Worm (Caenorhabditis elegans) whole organism, late embryonic: ENCODE results near the gene nspc-16.
A peak's percentile ranks its signal among the peaks of the same experiment; 100 is the strongest.

Source experiments
- C08G9.2 ChIP-seq: sonication (generic microtip); optimal IDR thresholded peaks from 2 replicates; lab custom pipeline; 2016; ENCODE audit warnings: mild to moderate bottlenecking, missing genetic modification characterization, moderate library complexity, missing compliant biosample characterization
- K09A11.1 ChIP-seq: sonication (generic microtip); optimal IDR thresholded peaks from 2 replicates; lab custom pipeline; 2017; ENCODE audit warnings: antibody characterized with exemption, mild to moderate bottlenecking, missing genetic modification characterization, missing compliant biosample characterization; ENCODE audit not compliant: insufficient read depth
- T23F11.4 ChIP-seq: fragments of 200-800 bp; sonication (Bioruptor generic); optimal IDR thresholded peaks from 2 replicates; lab custom pipeline; 2018; ENCODE audit warnings: mild to moderate bottlenecking, missing genetic modification characterization, missing compliant biosample characterization
- Y22D7AL.16 ChIP-seq: sonication (generic microtip); optimal IDR thresholded peaks from 2 replicates; lab custom pipeline; 2016; ENCODE audit warnings: missing genetic modification characterization, missing compliant biosample characterization
- ahr-1 ChIP-seq: sonication (generic microtip); optimal IDR thresholded peaks from 2 replicates; lab custom pipeline; 2016; ENCODE audit warnings: missing genetic modification characterization, missing compliant biosample characterization
- ceh-14 ChIP-seq: sonication (generic microtip); optimal IDR thresholded peaks from 2 replicates; lab custom pipeline; 2016; ENCODE audit warnings: missing genotype, missing genetic modification characterization, missing compliant biosample characterization
- ceh-18 ChIP-seq: sonication (generic microtip); optimal IDR thresholded peaks from 2 replicates; lab custom pipeline; 2016; ENCODE audit warnings: missing genetic modification characterization, missing compliant biosample characterization
- ceh-2 ChIP-seq: sonication (generic microtip); optimal IDR thresholded peaks from 2 replicates; lab custom pipeline; 2016; ENCODE audit warnings: missing genotype, missing genetic modification characterization, missing compliant biosample characterization
- ceh-22 ChIP-seq: sonication (generic microtip); optimal IDR thresholded peaks from 2 replicates; lab custom pipeline; 2017; ENCODE audit warnings: missing biosample characterization, missing genetic modification characterization
- ceh-24 ChIP-seq: sonication (generic microtip); optimal IDR thresholded peaks from 2 replicates; lab custom pipeline; 2016; ENCODE audit warnings: mild to moderate bottlenecking, missing genetic modification characterization, missing compliant biosample characterization
- ceh-30 ChIP-seq: fragments of 150-350 bp; optimal IDR thresholded peaks from 2 replicates; lab custom pipeline; 2014; ENCODE audit warnings: missing biosample characterization, missing genetic modification characterization
- ceh-34 ChIP-seq: sonication (generic microtip); optimal IDR thresholded peaks from 2 replicates; lab custom pipeline; 2016; ENCODE audit warnings: mild to moderate bottlenecking, missing genetic modification characterization, missing compliant biosample characterization
- ceh-48 ChIP-seq: sonication (generic microtip); optimal IDR thresholded peaks from 2 replicates; lab custom pipeline; 2016; ENCODE audit warnings: missing genetic modification characterization, inconsistent platforms, missing compliant biosample characterization
- ceh-6 ChIP-seq: fragments of 200-800 bp; sonication (Bioruptor generic); optimal IDR thresholded peaks from 2 replicates; lab custom pipeline; 2018; ENCODE audit warnings: mild to moderate bottlenecking, missing genetic modification characterization, missing compliant biosample characterization
- ceh-9 ChIP-seq: sonication (generic microtip); optimal IDR thresholded peaks from 2 replicates; lab custom pipeline; 2016; ENCODE audit warnings: mild to moderate bottlenecking, missing genetic modification characterization, inconsistent platforms, missing compliant biosample characterization
- che-1 ChIP-seq: sonication (generic microtip); optimal IDR thresholded peaks from 2 replicates; lab custom pipeline; 2016; ENCODE audit warnings: mild to moderate bottlenecking, missing genetic modification characterization, missing compliant biosample characterization
- elt-4 ChIP-seq: sonication (generic microtip); optimal IDR thresholded peaks from 2 replicates; lab custom pipeline; 2016; ENCODE audit warnings: missing genetic modification characterization, missing compliant biosample characterization
- eyg-1 ChIP-seq: sonication (generic microtip); optimal IDR thresholded peaks from 2 replicates; lab custom pipeline; 2016; ENCODE audit warnings: missing genotype, missing genetic modification characterization, missing compliant biosample characterization
- fkh-10 ChIP-seq: fragments of 150-350 bp; optimal IDR thresholded peaks from 2 replicates; lab custom pipeline; 2014; ENCODE audit warnings: missing biosample characterization, missing genetic modification reagents, missing genetic modification characterization
- hlh-8 ChIP-seq: sonication (generic microtip); optimal IDR thresholded peaks from 2 replicates; lab custom pipeline; 2016; ENCODE audit warnings: missing genotype, missing genetic modification characterization, missing compliant biosample characterization
- lim-6 ChIP-seq: sonication (generic microtip); optimal IDR thresholded peaks from 2 replicates; lab custom pipeline; 2016; ENCODE audit warnings: missing genetic modification characterization, missing compliant biosample characterization
- mec-3 ChIP-seq: sonication (generic microtip); optimal IDR thresholded peaks from 2 replicates; lab custom pipeline; 2016; ENCODE audit warnings: borderline replicate concordance, missing genetic modification characterization, missing compliant biosample characterization
- nhr-11 ChIP-seq: fragments of 150-350 bp; optimal IDR thresholded peaks from 2 replicates; lab custom pipeline; 2014; ENCODE audit warnings: missing biosample characterization, missing genetic modification characterization
- nhr-232 ChIP-seq: sonication (generic microtip); optimal IDR thresholded peaks from 2 replicates; lab custom pipeline; 2016; ENCODE audit warnings: missing genetic modification characterization, missing compliant biosample characterization
- npax-4 ChIP-seq: sonication (generic microtip); optimal IDR thresholded peaks from 2 replicates; lab custom pipeline; 2016; ENCODE audit warnings: missing genetic modification characterization, missing compliant biosample characterization
- odd-2 ChIP-seq: sonication (generic microtip); optimal IDR thresholded peaks from 2 replicates; lab custom pipeline; 2017; ENCODE audit warnings: antibody characterized with exemption, mild to moderate bottlenecking, missing genetic modification characterization, missing compliant biosample characterization
- pax-1 ChIP-seq: fragments of 150-350 bp; optimal IDR thresholded peaks from 2 replicates; lab custom pipeline; 2014; ENCODE audit warnings: missing biosample characterization, missing genetic modification characterization
- pqm-1 ChIP-seq: sonication (generic microtip); optimal IDR thresholded peaks from 2 replicates; lab custom pipeline; 2016; ENCODE audit warnings: missing genetic modification characterization, missing compliant biosample characterization
- pros-1 ChIP-seq: fragments of 150-350 bp; optimal IDR thresholded peaks from 2 replicates; lab custom pipeline; 2014; ENCODE audit warnings: missing biosample characterization, missing genetic modification reagents, missing genetic modification characterization
- ref-2 ChIP-seq: sonication (generic microtip); optimal IDR thresholded peaks from 2 replicates; lab custom pipeline; 2016; ENCODE audit warnings: missing genetic modification characterization, missing compliant biosample characterization
- rnt-1 ChIP-seq: sonication (generic microtip); optimal IDR thresholded peaks from 2 replicates; lab custom pipeline; 2016; ENCODE audit warnings: missing genetic modification characterization, missing compliant biosample characterization
- sdc-2 ChIP-seq: sonication (generic microtip); optimal IDR thresholded peaks from 2 replicates; lab custom pipeline; 2016; ENCODE audit warnings: missing genotype, missing genetic modification characterization, missing compliant biosample characterization
- sox-2 ChIP-seq: fragments of 200-800 bp; sonication (Bioruptor generic); IDR thresholded peaks from 2 replicates; pipeline ENCODE4 v1.3.6; 2022; ENCODE audit warnings: missing genetic modification reagents, missing genetic modification characterization, missing compliant biosample characterization
- sox-4 ChIP-seq: sonication (generic microtip); optimal IDR thresholded peaks from 2 replicates; lab custom pipeline; 2017; ENCODE audit warnings: mild to moderate bottlenecking, missing genetic modification characterization, inconsistent platforms, missing compliant biosample characterization
- tbx-2 ChIP-seq: sonication (generic microtip); optimal IDR thresholded peaks from 2 replicates; lab custom pipeline; 2016; ENCODE audit warnings: missing genetic modification characterization, missing compliant biosample characterization
- tbx-7 ChIP-seq: sonication (generic microtip); optimal IDR thresholded peaks from 2 replicates; lab custom pipeline; 2016; ENCODE audit warnings: missing genotype, missing genetic modification characterization, missing compliant biosample characterization
- ttx-3 ChIP-seq: sonication (generic microtip); optimal IDR thresholded peaks from 2 replicates; lab custom pipeline; 2016; ENCODE audit warnings: missing genetic modification reagents, missing genetic modification characterization, missing compliant biosample characterization
- unc-55 ChIP-seq: sonication (generic microtip); optimal IDR thresholded peaks from 2 replicates; lab custom pipeline; 2017; ENCODE audit warnings: missing biosample characterization, missing genetic modification reagents, missing genetic modification characterization
- zip-5 ChIP-seq: sonication (generic microtip); optimal IDR thresholded peaks from 2 replicates; lab custom pipeline; 2016; ENCODE audit warnings: missing genetic modification characterization, missing compliant biosample characterization
- ztf-16 ChIP-seq: sonication (generic microtip); optimal IDR thresholded peaks from 2 replicates; lab custom pipeline; 2017; ENCODE audit warnings: missing genetic modification characterization, missing compliant biosample characterization

The nspc-16 gene

DNA sequence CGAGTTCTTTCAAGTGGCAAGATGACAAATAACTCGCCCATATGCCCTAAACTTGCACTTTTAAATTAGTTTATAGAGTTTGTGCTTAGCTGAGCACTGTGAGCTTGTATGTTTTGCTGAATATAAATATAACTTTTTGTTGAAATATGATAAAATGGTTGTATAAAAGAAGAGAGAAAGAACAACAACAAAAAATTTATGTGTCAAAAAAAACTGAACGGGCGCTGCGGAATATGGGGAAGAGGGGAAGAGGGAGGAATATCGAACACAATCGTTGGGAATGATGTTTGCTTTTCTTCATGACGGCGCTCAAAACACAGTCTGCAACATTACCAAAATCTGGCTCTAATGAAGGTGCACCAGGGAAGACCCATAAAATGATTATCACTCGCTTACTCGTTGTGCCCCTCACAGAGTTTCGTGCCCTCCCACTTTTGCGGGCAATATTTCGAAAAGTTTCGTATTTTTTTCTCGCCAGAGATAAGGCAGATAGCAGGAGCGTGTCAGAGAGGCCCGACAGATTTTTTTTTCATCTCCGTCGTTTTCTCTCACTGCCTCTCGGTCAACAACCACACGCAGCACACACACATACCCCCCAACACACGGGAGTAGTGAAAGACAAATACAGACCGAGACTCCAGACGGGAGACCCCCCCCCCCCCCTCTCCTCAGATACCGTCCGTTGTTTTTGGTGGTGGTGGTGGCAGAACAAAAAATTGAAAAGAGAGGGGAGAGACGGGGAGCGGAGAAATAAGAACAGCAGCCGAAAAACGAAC is 17.6 kb upstream of the nspc-16 start (continued):
- TF ChIP-seq C08G9.2: no peak
- no peak for TF ChIP-seq npax-4 (tag; lab: Kevin White, UChicago)
- no peak for TF ChIP-seq K09A11.1 (tag; lab: Kevin White, UChicago)
- TF ChIP-seq lim-6 (tag; lab: Kevin White, UChicago): no peak
- no peak for TF ChIP-seq pax-1
- TF ChIP-seq sox-4: no peak
- TF ChIP-seq ttx-3 (tag; lab: Kevin White, UChicago): no peak
- no peak for TF ChIP-seq ceh-34 (tag; lab: Kevin White, UChicago)
- TF ChIP-seq ref-2 (tag; lab: Kevin White, UChicago): peak; percentile 34
- TF ChIP-seq elt-4 (tag; lab: Kevin White, UChicago): no peak
- no peak for TF ChIP-seq ceh-9 (tag; lab: Kevin White, UChicago)
- TF ChIP-seq T23F11.4 (GFP tag; lab: Kevin White, UChicago): no peak
- TF ChIP-seq odd-2 (tag; lab: Kevin White, UChicago): no peak
- TF ChIP-seq ztf-16: no peak
- no peak for TF ChIP-seq ceh-48 (tag; lab: Kevin White, UChicago)
- no peak for TF ChIP-seq zip-5 (tag; lab: Kevin White, UChicago)
- no peak for TF ChIP-seq tbx-7 (tag; lab: Kevin White, UChicago)
- TF ChIP-seq Y22D7AL.16 (tag; lab: Kevin White, UChicago): no peak
- no peak for TF ChIP-seq ceh-14 (tag; lab: Kevin White, UChicago)
- TF ChIP-seq ceh-2 (tag; lab: Kevin White, UChicago): peak; percentile 8
- TF ChIP-seq pros-1 (tag; lab: Kevin White, UChicago): no peak
- no peak for TF ChIP-seq nhr-11 (tag; lab: Kevin White, UChicago)
- no peak for TF ChIP-seq ceh-22 (tag; lab: Kevin White, UChicago)
- no peak for TF ChIP-seq ceh-6 (GFP tag; lab: Kevin White, UChicago)
- no peak for TF ChIP-seq che-1 (tag; lab: Kevin White, UChicago)
- peak; percentile 14 for TF ChIP-seq tbx-2
- no peak for TF ChIP-seq unc-55
- TF ChIP-seq ahr-1 (tag; lab: Kevin White, UChicago): no peak
- no peak for TF ChIP-seq ceh-24 (tag; lab: Kevin White, UChicago)
- no peak for TF ChIP-seq ceh-30
- no peak for TF ChIP-seq fkh-10 (GFP tag; lab: Kevin White, UChicago)
- no peak for TF ChIP-seq sox-2 (GFP tag; lab: Robert Waterston, UW)
- no peak for TF ChIP-seq hlh-8 (tag; lab: Kevin White, UChicago)
- no peak for TF ChIP-seq mec-3
- TF ChIP-seq eyg-1 (tag; lab: Kevin White, UChicago): no peak
- peak; percentile 14 for TF ChIP-seq pqm-1 (tag; lab: Kevin White, UChicago)
- TF ChIP-seq sdc-2: peak; percentile 52
- no peak for TF ChIP-seq nhr-232
- TF ChIP-seq, all 69 proteins: peak for 8

- TF ChIP-seq ttx-3 (tag; lab: Kevin White, UChicago): no peak
- TF ChIP-seq che-1 (tag; lab: Kevin White, UChicago): no peak
Measured at ce11 chrX:14507992-14508391, 15.4 kb upstream of the nspc-16 start.

DNA sequence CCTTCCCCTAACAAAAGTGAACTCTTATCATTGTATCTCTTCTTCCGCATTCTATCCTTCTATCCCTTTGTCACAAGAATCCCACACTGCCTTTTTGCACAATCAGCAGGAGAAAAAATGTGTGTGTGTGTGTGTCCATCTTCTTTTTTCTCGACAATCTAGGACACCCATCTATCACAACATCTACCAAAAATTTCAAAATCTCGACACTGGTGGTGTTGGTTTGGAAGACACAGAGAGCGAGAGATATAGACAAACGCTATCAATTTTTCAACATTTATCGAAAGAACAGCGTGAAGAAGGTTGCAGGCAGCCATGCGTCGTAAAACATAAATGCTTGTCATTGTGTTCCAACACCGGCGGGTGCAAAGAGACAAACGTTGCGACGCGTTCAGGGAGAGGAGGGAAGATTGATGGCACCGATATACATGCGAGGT is 14.5 kb upstream of the nspc-16 start:
- TF ChIP-seq unc-55: peak; percentile 38
- TF ChIP-seq rnt-1 (tag; lab: Kevin White, UChicago): peak; percentile 36
- TF ChIP-seq ceh-18 (tag; lab: Kevin White, UChicago): peak; percentile 61
- TF ChIP-seq ttx-3 (tag; lab: Kevin White, UChicago): no peak
